Worm (Caenorhabditis elegans): ENCODE results near the gene F52D1.2.

- TF ChIP-seq T22C8.4 (GFP tag; IDR thresholded peaks at IDR 0.05) (no peak), med-1 (GFP tag; optimal IDR thresholded peaks at IDR 0.05; ENCODE audit: insufficient read depth) (no peak), ref-1 (GFP tag; conservative IDR thresholded peaks at IDR 0.05) (no peak), cog-1 (tag; optimal IDR thresholded peaks at IDR 0.05) (no peak), ztf-29 (GFP tag; IDR thresholded peaks at IDR 0.05) (no peak), flt-1 (GFP tag; IDR thresholded peaks at IDR 0.05) (no peak), tab-1 (GFP tag; IDR thresholded peaks at IDR 0.05) (no peak), klf-2 (GFP tag; conservative IDR thresholded peaks at IDR 0.05) (no peak), ztf-23 (GFP tag; IDR thresholded peaks at IDR 0.05) (no peak)
These were observed 50.5 kb downstream of the F52D1.2 start for ce11 chrX:399535-399934.
